Worm (Caenorhabditis elegans): Measurements from ENCODE around the gene H03A11.2.
A peak's percentile ranks its signal among the peaks of the same experiment; 100 is the strongest.

The H03A11.2 gene

DNA sequence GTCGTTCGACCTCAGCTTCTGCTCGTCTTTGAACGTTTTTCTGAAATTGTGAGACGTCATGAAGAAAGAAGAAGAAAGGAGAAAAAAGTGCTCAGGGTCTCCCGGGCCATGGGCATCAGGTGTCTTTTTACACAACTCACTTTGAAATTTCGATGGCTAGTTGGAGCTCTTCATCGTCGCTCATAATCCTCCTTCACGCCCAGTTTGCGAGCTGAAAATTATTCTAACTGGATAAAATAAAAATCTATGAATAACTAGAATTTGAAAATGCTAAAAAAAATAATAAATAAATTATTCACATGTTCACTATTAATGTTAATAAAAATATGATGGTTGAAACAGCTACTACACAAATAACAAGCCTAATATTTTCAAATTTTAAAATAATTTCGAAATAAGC, 15.7 kb upstream of the H03A11.2 start, which contains the start of gene piki-1:
piki-1 (minus strand) TSS at position 218 of the 400 bp plus-strand sequence.
- no peak for TF ChIP-seq elt-3 (tag; optimal IDR thresholded peaks at IDR 0.05)
- TF ChIP-seq ama-1 (optimal IDR thresholded peaks at IDR 0.05) = no peak
- no peak for TF ChIP-seq sea-2 (GFP tag; optimal IDR thresholded peaks at IDR 0.05)
- no peak for TF ChIP-seq ztf-11 (tag; optimal IDR thresholded peaks at IDR 0.05)
- TF ChIP-seq daf-12 (tag; optimal IDR thresholded peaks at IDR 0.05) = no peak
- no peak for TF ChIP-seq nhr-23 (tag; optimal IDR thresholded peaks at IDR 0.05)
- TF ChIP-seq nhr-237 (tag; optimal IDR thresholded peaks at IDR 0.05) = no peak
- no peak for TF ChIP-seq pqm-1 (tag; optimal IDR thresholded peaks at IDR 0.05)
- no peak for TF ChIP-seq ceh-9 (tag; optimal IDR thresholded peaks at IDR 0.05)
- TF ChIP-seq lin-39 (tag; optimal IDR thresholded peaks at IDR 0.05) = no peak
- no peak for TF ChIP-seq skn-1 (tag; optimal IDR thresholded peaks at IDR 0.05)
- TF ChIP-seq fkh-2 (tag; optimal IDR thresholded peaks at IDR 0.05) = no peak
- TF ChIP-seq eor-1 (tag; optimal IDR thresholded peaks at IDR 0.05) = no peak
- no peak for TF ChIP-seq fos-1 (tag; optimal IDR thresholded peaks at IDR 0.05)
- TF ChIP-seq egl-27 (tag; optimal IDR thresholded peaks at IDR 0.05) = no peak
- TF ChIP-seq ceh-16 (tag; optimal IDR thresholded peaks at IDR 0.05) = no peak
- TF ChIP-seq jun-1 (tag; optimal IDR thresholded peaks at IDR 0.05) = no peak
- no peak for TF ChIP-seq nhr-67 (tag; optimal IDR thresholded peaks at IDR 0.05)
- no peak for TF ChIP-seq zag-1 (tag; optimal IDR thresholded peaks at IDR 0.05)
- no peak for TF ChIP-seq nhr-77 (tag; optimal IDR thresholded peaks at IDR 0.05)

DNA sequence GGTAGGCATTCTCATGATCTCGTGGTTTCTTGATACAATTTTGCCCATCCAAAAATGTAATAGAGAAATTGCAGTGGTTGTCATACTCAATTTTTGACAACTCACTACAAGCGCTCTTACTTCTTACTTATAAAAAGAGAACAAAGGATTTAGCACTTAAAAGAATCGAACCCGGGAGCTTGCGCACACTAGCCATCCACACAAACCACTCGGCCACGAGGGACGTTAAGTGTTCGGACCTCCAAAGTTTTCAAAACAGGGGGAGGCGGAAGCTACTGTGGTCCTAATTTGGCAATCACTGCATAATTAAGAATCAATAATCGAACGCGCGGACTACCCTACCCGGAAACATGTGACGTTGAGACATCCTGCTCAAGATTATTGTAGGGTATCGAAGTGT, 12.3 kb upstream of the H03A11.2 start:
- TF ChIP-seq fkh-10 (GFP tag; optimal IDR thresholded peaks at IDR 0.05) (no peak), fos-1 (tag; optimal IDR thresholded peaks at IDR 0.05) (no peak), mml-1 (tag; optimal IDR thresholded peaks at IDR 0.05) (no peak), elt-2 (tag; optimal IDR thresholded peaks at IDR 0.05) (no peak), nhr-12 (tag; optimal IDR thresholded peaks at IDR 0.05) (no peak)

DNA sequence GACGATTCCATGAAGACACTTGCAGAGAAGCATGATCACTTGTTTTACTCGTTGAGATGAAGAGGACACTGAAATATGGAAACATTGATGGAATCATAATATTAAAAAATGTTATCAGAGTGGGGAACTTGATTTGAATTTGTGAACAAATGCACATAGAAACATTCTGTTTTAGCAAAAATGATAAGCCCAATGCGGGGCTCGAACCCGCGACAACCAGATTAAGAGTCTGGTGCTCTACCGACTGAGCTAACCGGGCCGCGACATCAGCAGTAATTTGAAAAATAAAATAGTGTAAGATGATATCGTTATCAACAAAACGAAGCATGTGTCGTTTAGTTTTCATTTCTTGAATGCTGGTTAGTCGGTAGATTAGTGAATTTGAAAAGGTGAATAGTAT, 10.7 kb upstream of the H03A11.2 start:
- TF ChIP-seq elt-2 (tag; optimal IDR thresholded peaks at IDR 0.05) (peak; percentile 19), nhr-77 (tag; optimal IDR thresholded peaks at IDR 0.05) (no peak)

DNA sequence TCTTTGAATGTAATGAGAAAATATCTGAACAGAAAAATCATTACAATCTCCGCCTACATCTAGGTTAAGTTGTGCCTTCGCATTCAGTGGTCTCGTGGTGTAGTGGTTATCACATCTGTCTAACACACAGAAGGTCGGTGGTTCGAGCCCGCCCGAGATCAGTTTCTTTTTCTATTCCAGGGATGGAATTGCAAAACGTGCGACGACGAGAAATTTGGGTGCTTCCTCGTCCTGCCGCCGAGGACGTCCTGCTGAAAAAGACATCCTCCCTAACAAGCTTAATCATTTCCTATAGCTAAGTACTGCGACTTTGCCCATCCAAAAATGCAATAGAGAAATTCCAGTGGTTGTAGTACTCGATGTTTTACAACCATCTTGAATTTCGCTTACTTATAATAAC, 5.6 kb upstream of the H03A11.2 start:
- TF ChIP-seq lsy-12 (tag; optimal IDR thresholded peaks at IDR 0.05) (peak; percentile 9), zag-1 (tag; optimal IDR thresholded peaks at IDR 0.05) (no peak), elt-2 (tag; optimal IDR thresholded peaks at IDR 0.05) (peak; percentile 10)

DNA sequence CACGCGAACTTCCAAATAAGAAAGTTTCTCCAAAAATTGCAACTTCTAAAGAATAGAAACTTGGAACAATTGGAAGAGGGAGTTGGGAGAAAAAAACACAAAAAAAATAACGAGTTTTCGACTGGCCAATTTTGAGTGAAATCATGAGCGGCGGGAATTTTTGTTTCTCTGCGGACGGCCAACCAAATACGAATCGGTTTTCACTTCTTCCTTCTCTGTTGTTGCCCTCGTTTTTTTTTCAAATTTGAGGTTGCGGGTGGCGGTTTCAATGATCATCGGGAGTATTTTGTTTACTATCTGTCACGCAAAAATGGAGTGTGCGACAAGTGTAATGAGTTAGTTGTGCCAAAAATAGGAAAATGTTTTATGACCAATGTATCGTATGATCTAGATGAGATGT, 3.2 kb upstream of the H03A11.2 start:
- TF ChIP-seq pha-4 (tag; optimal IDR thresholded peaks at IDR 0.05) (no peak), lin-15B (tag; optimal IDR thresholded peaks at IDR 0.05) (no peak), pqm-1 (tag; optimal IDR thresholded peaks at IDR 0.05) (no peak)

DNA sequence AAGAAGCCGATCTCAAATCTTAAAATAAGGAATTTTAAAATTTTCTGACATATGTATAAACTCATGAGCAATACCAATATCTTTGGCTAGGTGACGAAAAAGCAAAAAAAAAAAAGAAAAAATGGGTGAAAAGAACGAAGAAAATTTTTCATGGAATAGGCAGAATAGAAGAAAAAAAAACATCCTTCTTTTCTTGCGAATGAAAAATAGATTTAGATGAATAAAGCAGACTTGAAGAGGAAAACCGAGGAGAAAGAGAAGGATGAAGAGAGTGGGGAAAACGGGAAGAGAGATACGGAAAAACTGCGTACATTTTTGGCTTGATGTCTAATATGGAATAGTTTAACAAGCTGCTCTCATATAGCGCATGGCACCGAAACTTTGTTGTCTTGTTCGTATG, 1.4 kb upstream of the H03A11.2 start:
- TF ChIP-seq nhr-12 (tag; optimal IDR thresholded peaks at IDR 0.05) = no peak
- TF ChIP-seq elt-1 (tag; optimal IDR thresholded peaks at IDR 0.05) = no peak
- no peak for TF ChIP-seq daf-12 (tag; optimal IDR thresholded peaks at IDR 0.05)
- TF ChIP-seq fos-1 (tag; optimal IDR thresholded peaks at IDR 0.05) = no peak
- TF ChIP-seq mml-1 (tag; optimal IDR thresholded peaks at IDR 0.05) = no peak
- TF ChIP-seq lin-39 (tag; optimal IDR thresholded peaks at IDR 0.05) = no peak
- no peak for TF ChIP-seq nhr-23 (tag; optimal IDR thresholded peaks at IDR 0.05)
- no peak for TF ChIP-seq nhr-28 (tag; optimal IDR thresholded peaks at IDR 0.05)
- TF ChIP-seq snpc-4 (tag; optimal IDR thresholded peaks at IDR 0.05) = no peak

DNA sequence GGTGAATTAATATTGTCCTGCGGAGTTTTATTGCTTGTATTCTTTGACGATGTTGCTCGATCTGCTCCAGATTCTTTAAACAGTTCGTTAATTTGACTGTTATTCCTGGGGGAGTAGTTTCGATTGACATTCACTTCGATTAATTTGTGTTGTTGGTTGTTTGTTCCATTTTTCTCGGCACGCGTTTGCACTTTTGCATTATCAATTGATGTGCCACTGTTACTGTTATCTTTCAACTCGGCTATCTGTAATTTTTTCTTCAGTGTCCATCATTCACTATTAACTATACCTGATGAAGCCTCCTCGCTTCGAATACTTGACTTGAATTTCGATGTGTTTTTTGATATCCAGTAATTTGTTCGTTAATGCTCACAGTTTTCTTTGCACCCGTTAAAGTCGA, 1.3 kb downstream of the H03A11.2 start:
- peak; percentile 2 for TF ChIP-seq pha-4 (tag; optimal IDR thresholded peaks at IDR 0.05)
- peak; percentile 25 for TF ChIP-seq pqm-1 (tag; optimal IDR thresholded peaks at IDR 0.05)
- TF ChIP-seq nhr-28 (tag; optimal IDR thresholded peaks at IDR 0.05) = no peak
- no peak for TF ChIP-seq nhr-77 (tag; optimal IDR thresholded peaks at IDR 0.05)
- peak; percentile 52 for TF ChIP-seq elt-2 (tag; optimal IDR thresholded peaks at IDR 0.05)
